Worm (Caenorhabditis elegans) whole organism, L2 larva: ENCODE measurements around the gene arrd-9.

Source experiments
- aly-2 ChIP-seq: fragments of 150-350 bp; optimal IDR thresholded peaks from 2 replicates; lab custom pipeline; 2014; ENCODE audit warnings: missing biosample characterization, missing genetic modification characterization
- blmp-1 ChIP-seq: sonication (generic microtip); optimal IDR thresholded peaks from 2 replicates; lab custom pipeline; 2017; ENCODE audit warnings: missing genetic modification characterization, mild to moderate bottlenecking, missing compliant biosample characterization, antibody characterized with exemption, moderate library complexity; ENCODE audit not compliant: insufficient read depth
- ceh-82 ChIP-seq: fragments of 150-350 bp; optimal IDR thresholded peaks from 2 replicates; lab custom pipeline; 2014; ENCODE audit warnings: missing biosample characterization, missing genetic modification characterization
- dmd-4 ChIP-seq: sonication (generic microtip); optimal IDR thresholded peaks from 2 replicates; lab custom pipeline; 2017; ENCODE audit warnings: missing biosample characterization, missing genetic modification characterization
- fos-1 ChIP-seq: fragments of 150-350 bp; optimal IDR thresholded peaks from 2 replicates; lab custom pipeline; 2014; ENCODE audit warnings: missing biosample characterization, missing genetic modification characterization
- mdl-1 ChIP-seq, 2 experiments: fragments of 150-350 bp in 1 of 2; sonication (generic microtip) in 1 of 2; optimal IDR thresholded peaks; 2 replicates each; lab custom pipeline; 2017; ENCODE audit warnings: missing biosample characterization in 2 of 2, missing genetic modification characterization in 2 of 2
- nhr-10 ChIP-seq: sonication (generic microtip); optimal IDR thresholded peaks from 2 replicates; lab custom pipeline; 2017; ENCODE audit warnings: missing biosample characterization, missing genetic modification characterization
- nhr-11 ChIP-seq: fragments of 150-350 bp; optimal IDR thresholded peaks from 2 replicates; lab custom pipeline; 2014; ENCODE audit warnings: missing biosample characterization, missing genetic modification characterization
- nhr-129 ChIP-seq: fragments of 150-350 bp; optimal IDR thresholded peaks from 2 replicates; lab custom pipeline; 2014; ENCODE audit warnings: missing biosample characterization, missing genetic modification characterization
- snpc-4 ChIP-seq: fragments of 150-350 bp; optimal IDR thresholded peaks from 2 replicates; lab custom pipeline; 2014; ENCODE audit warnings: missing biosample characterization, missing genetic modification characterization
- unc-39 ChIP-seq: fragments of 150-350 bp; optimal IDR thresholded peaks from 2 replicates; lab custom pipeline; 2014; ENCODE audit warnings: missing biosample characterization, missing genetic modification characterization
- unc-62 ChIP-seq: fragments of 150-350 bp; optimal IDR thresholded peaks from 2 replicates; lab custom pipeline; 2014; ENCODE audit warnings: missing biosample characterization, missing genetic modification reagents, missing genetic modification characterization
- ztf-11 ChIP-seq: sonication (generic microtip); optimal IDR thresholded peaks from 2 replicates; lab custom pipeline; 2017; ENCODE audit warnings: missing biosample characterization, missing genetic modification characterization

- TF ChIP-seq fos-1 (tag; lab: Kevin White, UChicago) (no peak), ztf-11 (tag; lab: Kevin White, UChicago) (no peak), nhr-129 (tag; lab: Kevin White, UChicago) (no peak), blmp-1 (tag; lab: Kevin White, UChicago) (no peak), snpc-4 (tag; lab: Kevin White, UChicago) (no peak), unc-39 (no peak), mdl-1 (tag; optimal IDR thresholded peaks at IDR 0.05; lab: Kevin White, UChicago) (no peak), nhr-11 (no peak), nhr-10 (tag; lab: Kevin White, UChicago) (no peak), aly-2 (tag; lab: Kevin White, UChicago) (no peak), unc-62 (no peak), ceh-82 (tag; lab: Kevin White, UChicago) (no peak), dmd-4 (no peak)
Observed at ce11 chrII:12506511-12506910, 25.8 kb upstream of the arrd-9 start.
